Worm (Caenorhabditis elegans) whole organism, L3 larva: ENCODE measurements around the gene mttu-1.

ENCODE experiments used
- ama-1 ChIP-seq: fragments of 150-350 bp; optimal IDR thresholded peaks from 2 replicates; lab custom pipeline; 2018
- nhr-12 ChIP-seq: fragments of 150-350 bp; optimal IDR thresholded peaks from 2 replicates; lab custom pipeline; 2014; ENCODE audit warnings: missing biosample characterization, missing genetic modification characterization
- nhr-77 ChIP-seq: fragments of 150-350 bp; optimal IDR thresholded peaks from 2 replicates; lab custom pipeline; 2014; ENCODE audit warnings: missing biosample characterization, missing genetic modification characterization
- skn-1 ChIP-seq: fragments of 150-350 bp; optimal IDR thresholded peaks from 2 replicates; lab custom pipeline; 2014; ENCODE audit warnings: missing biosample characterization, missing genetic modification characterization
- ztf-11 ChIP-seq: fragments of 150-350 bp; optimal IDR thresholded peaks from 2 replicates; lab custom pipeline; 2014; ENCODE audit warnings: missing biosample characterization, missing genetic modification characterization

DNA sequence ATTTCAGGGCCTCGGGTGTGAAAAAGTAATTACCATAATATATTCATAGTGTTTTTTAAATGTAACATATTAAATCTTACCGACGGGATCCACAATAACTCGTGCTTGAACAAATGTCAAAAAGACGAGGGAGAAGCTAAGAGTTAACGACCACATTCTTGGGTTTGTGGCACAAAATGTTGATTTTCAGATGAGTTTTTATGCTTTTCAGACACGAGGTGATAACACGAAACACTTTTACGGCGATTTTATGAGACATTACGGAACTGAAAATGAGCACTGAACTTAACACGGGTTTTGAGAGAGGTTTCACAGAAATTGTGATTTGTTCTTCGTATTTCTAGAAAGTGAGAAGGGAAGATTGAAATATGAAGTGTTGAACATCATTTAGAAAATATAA is 9.9 kb upstream of the mttu-1 start, which contains the start of gene B0035.13:
- TF ChIP-seq skn-1 (no peak), nhr-77 (tag; lab: Kevin White, UChicago) (no peak), ama-1 (lab: Kevin White, UChicago) (no peak), ztf-11 (tag; lab: Kevin White, UChicago) (no peak), nhr-12 (tag; lab: Kevin White, UChicago) (no peak)
